Fruit fly (Drosophila melanogaster) whole organism, prepupa: ENCODE results near the gene CG31600.
A peak's percentile ranks its signal among the peaks of the same experiment; 100 is the strongest.

Experiments used
- CG11762 ChIP-seq: fragments of 200-800 bp; sonication (Bioruptor generic); optimal IDR thresholded peaks from 3 replicates; lab custom pipeline; 2016; ENCODE audit warnings: missing biosample characterization, missing genetic modification characterization; ENCODE audit not compliant: insufficient read depth
- CG11902 ChIP-seq: fragments of 200-800 bp; sonication (Bioruptor generic); optimal IDR thresholded peaks from 3 replicates; lab custom pipeline; 2016; ENCODE audit warnings: missing biosample characterization, missing genetic modification characterization
- CG15336 ChIP-seq: fragments of 200-800 bp; sonication (Bioruptor generic); IDR thresholded peaks from 2 replicates; pipeline ENCODE4 v1.3.6; 2022; ENCODE audit warnings: missing biosample characterization, missing genetic modification characterization
- CG3032 ChIP-seq: fragments of 200-800 bp; optimal IDR thresholded peaks from 2 replicates; lab custom pipeline; 2019; ENCODE audit warnings: missing biosample characterization, mild to moderate bottlenecking, missing genetic modification characterization, moderate library complexity
- CG7368 ChIP-seq: fragments of 200-800 bp; sonication (Bioruptor generic); optimal IDR thresholded peaks from 3 replicates; lab custom pipeline; 2016; ENCODE audit warnings: missing biosample characterization, missing genetic modification characterization
- CG8632 ChIP-seq: fragments of 200-800 bp; sonication (Bioruptor generic); optimal IDR thresholded peaks from 3 replicates; lab custom pipeline; 2016; ENCODE audit warnings: missing biosample characterization, missing genetic modification characterization
- CG9139 ChIP-seq: fragments of 200-800 bp; sonication (Bioruptor generic); optimal IDR thresholded peaks from 3 replicates; lab custom pipeline; 2017; ENCODE audit warnings: missing biosample characterization, mild to moderate bottlenecking, missing genetic modification characterization
- Eip78C ChIP-seq: fragments of 200-800 bp; sonication (Bioruptor generic); peaks from one replicate; lab custom pipeline; 2016; ENCODE audit warnings: missing biosample characterization, missing genetic modification characterization
- Gug ChIP-seq: fragments of 200-800 bp; sonication (Bioruptor generic); IDR thresholded peaks from 2 replicates; pipeline ENCODE4 v1.3.6; 2022; ENCODE audit warnings: missing biosample characterization, missing genetic modification characterization
- Hr4 ChIP-seq: fragments of 200-800 bp; sonication (Bioruptor generic); optimal IDR thresholded peaks from 3 replicates; lab custom pipeline; 2016; ENCODE audit warnings: missing biosample characterization, missing genetic modification characterization
- OdsH ChIP-seq: fragments of 200-800 bp; sonication (Bioruptor generic); optimal IDR thresholded peaks from 3 replicates; lab custom pipeline; 2016; ENCODE audit warnings: missing biosample characterization, missing genetic modification characterization
- Smox ChIP-seq: fragments of 200-800 bp; sonication (Bioruptor generic); optimal IDR thresholded peaks from 3 replicates; lab custom pipeline; 2016; ENCODE audit warnings: missing biosample characterization, missing genetic modification characterization
- Sox14 ChIP-seq: fragments of 200-800 bp; sonication (Bioruptor generic); optimal IDR thresholded peaks from 3 replicates; lab custom pipeline; 2016; ENCODE audit warnings: missing biosample characterization, missing genetic modification characterization
- achi ChIP-seq: fragments of 200-800 bp; sonication (Bioruptor generic); optimal IDR thresholded peaks from 3 replicates; lab custom pipeline; 2016; ENCODE audit warnings: missing biosample characterization, missing genetic modification characterization
- dac ChIP-seq: fragments of 200-800 bp; sonication (Bioruptor generic); optimal IDR thresholded peaks from 2 replicates; lab custom pipeline; 2017; ENCODE audit warnings: missing biosample characterization, mild to moderate bottlenecking, missing genetic modification characterization
- dsx ChIP-seq: fragments of 200-800 bp; optimal IDR thresholded peaks from 3 replicates; lab custom pipeline; 2019; ENCODE audit warnings: missing biosample characterization, mild to moderate bottlenecking, missing genetic modification characterization, moderate library complexity; ENCODE audit not compliant: poor library complexity, severe bottlenecking
- eg ChIP-seq: fragments of 200-800 bp; sonication (Bioruptor generic); IDR thresholded peaks from 3 replicates; pipeline ENCODE4 v1.3.6; 2022; ENCODE audit warnings: missing biosample characterization, missing genetic modification characterization
- fd85E ChIP-seq: fragments of 200-800 bp; sonication (Bioruptor generic); optimal IDR thresholded peaks from 3 replicates; lab custom pipeline; 2016; ENCODE audit warnings: missing biosample characterization, missing genetic modification characterization
- fkh ChIP-seq: fragments of 200-800 bp; sonication (Bioruptor generic); optimal IDR thresholded peaks from 3 replicates; lab custom pipeline; 2017; ENCODE audit warnings: missing biosample characterization, mild to moderate bottlenecking, missing genetic modification characterization, moderate library complexity
- salr ChIP-seq, 2 experiments: fragments of 200-800 bp; sonication (Bioruptor generic); optimal IDR thresholded peaks; 3 replicates each; lab custom pipeline; 2016 to 2018; ENCODE audit warnings: missing biosample characterization in 2 of 2, missing genetic modification characterization in 2 of 2, mild to moderate bottlenecking in 1 of 2
- ss ChIP-seq, 2 experiments: fragments of 200-800 bp; sonication (Bioruptor generic); optimal IDR thresholded peaks; 2 replicates in 1 of 2; 3 replicates in 1 of 2; lab custom pipeline; 2017 to 2018; ENCODE audit warnings: mild to moderate bottlenecking in 2 of 2, missing biosample characterization in 2 of 2, missing genetic modification characterization in 2 of 2, moderate library complexity in 1 of 2
- svp ChIP-seq: fragments of 200-800 bp; sonication (Bioruptor generic); peaks from one replicate; lab custom pipeline; 2016; ENCODE audit warnings: missing biosample characterization, missing genetic modification characterization
- topi ChIP-seq: fragments of 200-800 bp; sonication (Bioruptor generic); optimal IDR thresholded peaks from 3 replicates; lab custom pipeline; 2016; ENCODE audit warnings: missing biosample characterization, missing genetic modification characterization

CG31600 gene

dm6 chr2L:21867040-21867981 is 47.8 kb downstream of the CG31600 start (continued):
- peak; percentile 80 for TF ChIP-seq CG7368 (GFP tag; lab: Kevin White, UChicago)
- peak; percentile 94 for TF ChIP-seq svp (GFP tag; lab: Kevin White, UChicago)
- peak; percentile 23 for TF ChIP-seq fkh
- TF ChIP-seq topi (GFP tag; lab: Kevin White, UChicago), result peak; percentile 85
- TF ChIP-seq Smox (GFP tag; lab: Kevin White, UChicago), result peak; percentile 70
- TF ChIP-seq Sox14 (GFP tag; lab: Kevin White, UChicago), result peak; percentile 74
- peak; percentile 69 for TF ChIP-seq dsx (GFP tag; lab: Kevin White, UChicago)
- peak; percentile 75 for TF ChIP-seq OdsH
- TF ChIP-seq CG11902 (GFP tag; lab: Kevin White, UChicago), result peak; percentile 90
- TF ChIP-seq Hr4 (GFP tag; lab: Kevin White, UChicago), result no peak
- TF ChIP-seq dac (GFP tag; lab: Kevin White, UChicago), result no peak
- no peak for TF ChIP-seq Gug (GFP tag; lab: Robert Waterston, UW)
- TF ChIP-seq CG3032 (tag; lab: Kevin White, UChicago), result peak; percentile 80
- peak; percentile 45 for TF ChIP-seq CG11762 (GFP tag; lab: Kevin White, UChicago)
- TF ChIP-seq Eip78C (GFP tag; lab: Kevin White, UChicago), result peak; percentile 93
- TF ChIP-seq CG15336 (GFP tag; lab: Robert Waterston, UW), result no peak
- no peak for TF ChIP-seq eg (GFP tag; lab: Robert Waterston, UW)
- TF ChIP-seq fd85E, result peak; percentile 16
- TF ChIP-seq achi, result peak; percentile 74

dm6 chr2L:21866362-21866761 is 48.8 kb downstream of the CG31600 start:
- TF ChIP-seq dac (GFP tag; lab: Kevin White, UChicago) (no peak), eg (GFP tag; lab: Robert Waterston, UW) (no peak), ss (GFP tag; optimal IDR thresholded peaks at IDR 0.05; lab: Kevin White, UChicago) (peak in 1 of 2 experiments; percentile 32), salr (GFP tag; optimal IDR thresholded peaks at IDR 0.05; lab: Kevin White, UChicago) (no peak), CG8632 (GFP tag; lab: Kevin White, UChicago) (no peak), CG9139 (GFP tag; lab: Kevin White, UChicago) (peak; percentile 20)
